Worm (Caenorhabditis elegans) whole organism, young adult: ENCODE data around the gene his-17.

Source experiments
- B0336.3 ChIP-seq: fragments of 200-800 bp; sonication (Bioruptor generic); IDR thresholded peaks from 2 replicates; pipeline ENCODE4 v1.3.6; 2022; ENCODE audit warnings: missing genetic modification characterization, missing compliant biosample characterization
- C17E4.6 ChIP-seq: fragments of 200-800 bp; sonication (Bioruptor generic); IDR thresholded peaks from 2 replicates; pipeline ENCODE4 v1.3.6; 2022; ENCODE audit warnings: missing genetic modification reagents, missing genetic modification characterization, missing compliant biosample characterization
- D2030.7 ChIP-seq: fragments of 200-800 bp; sonication (Bioruptor generic); IDR thresholded peaks from 2 replicates; pipeline ENCODE4 v1.3.6; 2022; ENCODE audit warnings: missing genetic modification reagents, missing genetic modification characterization, missing compliant biosample characterization
- F22D6.2 ChIP-seq: sonication (generic microtip); optimal IDR thresholded peaks from 2 replicates; lab custom pipeline; 2016; ENCODE audit warnings: mild to moderate bottlenecking, missing genetic modification characterization, missing compliant biosample characterization
- F55B11.4 ChIP-seq: sonication (generic microtip); optimal IDR thresholded peaks from 2 replicates; lab custom pipeline; 2016; ENCODE audit warnings: missing compliant biosample characterization, missing genetic modification characterization, borderline replicate concordance; ENCODE audit not compliant: insufficient read depth
- F57A8.1 ChIP-seq: fragments of 200-800 bp; sonication (Bioruptor generic); optimal IDR thresholded peaks from 2 replicates; lab custom pipeline; 2018; ENCODE audit warnings: mild to moderate bottlenecking, missing genetic modification characterization, moderate library complexity, missing compliant biosample characterization
- F57C9.4 ChIP-seq: sonication (generic microtip); optimal IDR thresholded peaks from 2 replicates; lab custom pipeline; 2017; ENCODE audit warnings: mild to moderate bottlenecking, missing genetic modification characterization, missing compliant biosample characterization
- K12H6.12 ChIP-seq: fragments of 200-800 bp; sonication (Bioruptor generic); optimal IDR thresholded peaks from 2 replicates; lab custom pipeline; 2018; ENCODE audit warnings: mild to moderate bottlenecking, missing genetic modification characterization, missing compliant biosample characterization
- Y53G8AR.9 ChIP-seq: fragments of 200-800 bp; sonication (Bioruptor generic); conservative IDR thresholded peaks from 2 replicates; pipeline ENCODE4 v1.3.6; 2022; ENCODE audit warnings: missing genetic modification reagents, missing genetic modification characterization, missing compliant biosample characterization
- Y56A3A.18 ChIP-seq: fragments of 200-800 bp; sonication (Bioruptor generic); IDR thresholded peaks from 2 replicates; pipeline ENCODE4 v1.3.6; 2022; ENCODE audit warnings: missing genetic modification reagents, missing genetic modification characterization, missing compliant biosample characterization
- ama-1 ChIP-seq, 3 experiments: fragments of 150-350 bp in 1 of 3; sonication (generic microtip) in 2 of 3; optimal IDR thresholded peaks; 2 replicates each; lab custom pipeline; 2014 to 2018; ENCODE audit warnings: missing biosample characterization in 2 of 3, missing genetic modification characterization in 2 of 3, missing genetic modification reagents in 2 of 3
- attf-5 ChIP-seq: fragments of 200-800 bp; sonication (Bioruptor generic); optimal IDR thresholded peaks from 2 replicates; lab custom pipeline; 2018; ENCODE audit warnings: mild to moderate bottlenecking, missing genetic modification characterization, missing compliant biosample characterization
- bed-2 ChIP-seq: fragments of 200-800 bp; sonication (Bioruptor generic); IDR thresholded peaks from 2 replicates; pipeline ENCODE4 v1.3.6; 2022; ENCODE audit warnings: missing genetic modification reagents, missing genetic modification characterization, missing compliant biosample characterization
- ceh-40 ChIP-seq: fragments of 200-800 bp; sonication (Bioruptor generic); IDR thresholded peaks from 2 replicates; pipeline ENCODE4 v1.3.6; 2022; ENCODE audit warnings: missing genetic modification characterization, missing compliant biosample characterization
- ceh-58 ChIP-seq: fragments of 200-800 bp; sonication (Bioruptor generic); IDR thresholded peaks from 2 replicates; pipeline ENCODE4 v1.3.6; 2022; ENCODE audit warnings: missing genetic modification characterization, missing compliant biosample characterization
- dpl-1 ChIP-seq: fragments of 150-350 bp; optimal IDR thresholded peaks from 2 replicates; lab custom pipeline; 2014; ENCODE audit warnings: missing biosample characterization, missing genetic modification reagents, missing genetic modification characterization
- egl-44 ChIP-seq: fragments of 200-800 bp; sonication (Bioruptor generic); IDR thresholded peaks from 2 replicates; pipeline ENCODE4 v1.3.6; 2022; ENCODE audit warnings: missing genetic modification reagents, missing genetic modification characterization, missing compliant biosample characterization
- hmg-20 ChIP-seq: fragments of 200-800 bp; sonication (Bioruptor generic); IDR thresholded peaks from 2 replicates; pipeline ENCODE4 v1.3.6; 2022; ENCODE audit warnings: missing genetic modification reagents, missing genetic modification characterization, missing compliant biosample characterization
- hsf-1 ChIP-seq: fragments of 200-800 bp; sonication (Bioruptor generic); IDR thresholded peaks from 2 replicates; pipeline ENCODE4 v1.3.6; 2022; ENCODE audit warnings: missing genetic modification reagents, missing genetic modification characterization, missing compliant biosample characterization
- lin-35 ChIP-seq, 3 experiments: fragments of 150-350 bp in 2 of 3; sonication (generic microtip) in 1 of 3; optimal IDR thresholded peaks; 2 replicates each; lab custom pipeline; 2014 to 2018; ENCODE audit warnings: missing biosample characterization in 3 of 3, missing genetic modification characterization in 3 of 3, missing genetic modification reagents in 3 of 3
- madf-3 ChIP-seq: fragments of 200-800 bp; sonication (Bioruptor generic); IDR thresholded peaks from 2 replicates; pipeline ENCODE4 v1.3.6; 2022; ENCODE audit warnings: missing genetic modification reagents, missing genetic modification characterization, missing compliant biosample characterization
- mcd-1 ChIP-seq: fragments of 200-800 bp; sonication (Bioruptor generic); IDR thresholded peaks from 2 replicates; pipeline ENCODE4 v1.3.6; 2022; ENCODE audit warnings: missing genetic modification reagents, missing genetic modification characterization, missing compliant biosample characterization
- mxl-1 ChIP-seq: sonication (generic microtip); optimal IDR thresholded peaks from 2 replicates; lab custom pipeline; 2016; ENCODE audit warnings: missing genetic modification characterization, missing compliant biosample characterization
- nfya-1 ChIP-seq: sonication (generic microtip); optimal IDR thresholded peaks from 2 replicates; lab custom pipeline; 2017; ENCODE audit warnings: antibody characterized with exemption, missing compliant biosample characterization, missing genetic modification characterization, borderline replicate concordance; ENCODE audit not compliant: insufficient read depth
- nfyb-1 ChIP-seq: fragments of 200-800 bp; sonication (Bioruptor generic); IDR thresholded peaks from 2 replicates; pipeline ENCODE4 v1.3.6; 2022; ENCODE audit warnings: missing genetic modification reagents, missing genetic modification characterization, missing compliant biosample characterization
- nhr-80 ChIP-seq: sonication (generic microtip); optimal IDR thresholded peaks from 2 replicates; lab custom pipeline; 2016; ENCODE audit warnings: missing genetic modification characterization, missing compliant biosample characterization
- pbrm-1 ChIP-seq: fragments of 200-800 bp; sonication (Bioruptor generic); IDR thresholded peaks from 2 replicates; pipeline ENCODE4 v1.3.6; 2022; ENCODE audit warnings: missing genetic modification reagents, missing genetic modification characterization, missing compliant biosample characterization
- rec-8 ChIP-seq, 2 experiments: sonication (generic microtip); optimal IDR thresholded peaks; 2 replicates each; lab custom pipeline; 2016; ENCODE audit warnings: mild to moderate bottlenecking in 2 of 2, missing genetic modification characterization in 2 of 2, missing genetic modification reagents in 2 of 2, missing genotype in 2 of 2, missing biosample characterization in 1 of 2, missing compliant biosample characterization in 1 of 2, moderate library complexity in 1 of 2
- sea-2 ChIP-seq: fragments of 200-800 bp; sonication (Bioruptor generic); IDR thresholded peaks from 2 replicates; pipeline ENCODE4 v1.3.6; 2022; ENCODE audit warnings: missing genetic modification characterization, missing compliant biosample characterization
- snpc-1.3 ChIP-seq: sonication (generic microtip); optimal IDR thresholded peaks from 2 replicates; lab custom pipeline; 2017; ENCODE audit warnings: missing genetic modification characterization, mild to moderate bottlenecking, missing compliant biosample characterization, antibody characterized with exemption, moderate library complexity, missing genotype, missing genetic modification reagents; ENCODE audit not compliant: insufficient read depth
- snpc-4 ChIP-seq, 5 experiments: fragments of 150-350 bp in 1 of 5; sonication (generic microtip) in 4 of 5; optimal IDR thresholded peaks; 2 replicates each; lab custom pipeline; 2014 to 2018; ENCODE audit warnings: missing genetic modification characterization in 5 of 5, missing biosample characterization in 3 of 5, antibody characterized with exemption in 2 of 5, mild to moderate bottlenecking in 2 of 5, missing compliant biosample characterization in 2 of 5, missing genotype in 2 of 5, moderate library complexity in 2 of 5, missing genetic modification reagents in 1 of 5
- ztf-18 ChIP-seq: sonication (generic microtip); optimal IDR thresholded peaks from 2 replicates; lab custom pipeline; 2016; ENCODE audit warnings: missing genotype, mild to moderate bottlenecking, missing genetic modification characterization, missing compliant biosample characterization
- ztf-6 ChIP-seq: fragments of 200-800 bp; sonication (Bioruptor generic); IDR thresholded peaks from 2 replicates; pipeline ENCODE4 v1.3.6; 2022; ENCODE audit warnings: missing genetic modification reagents, missing genetic modification characterization, missing compliant biosample characterization

his-17 gene

DNA sequence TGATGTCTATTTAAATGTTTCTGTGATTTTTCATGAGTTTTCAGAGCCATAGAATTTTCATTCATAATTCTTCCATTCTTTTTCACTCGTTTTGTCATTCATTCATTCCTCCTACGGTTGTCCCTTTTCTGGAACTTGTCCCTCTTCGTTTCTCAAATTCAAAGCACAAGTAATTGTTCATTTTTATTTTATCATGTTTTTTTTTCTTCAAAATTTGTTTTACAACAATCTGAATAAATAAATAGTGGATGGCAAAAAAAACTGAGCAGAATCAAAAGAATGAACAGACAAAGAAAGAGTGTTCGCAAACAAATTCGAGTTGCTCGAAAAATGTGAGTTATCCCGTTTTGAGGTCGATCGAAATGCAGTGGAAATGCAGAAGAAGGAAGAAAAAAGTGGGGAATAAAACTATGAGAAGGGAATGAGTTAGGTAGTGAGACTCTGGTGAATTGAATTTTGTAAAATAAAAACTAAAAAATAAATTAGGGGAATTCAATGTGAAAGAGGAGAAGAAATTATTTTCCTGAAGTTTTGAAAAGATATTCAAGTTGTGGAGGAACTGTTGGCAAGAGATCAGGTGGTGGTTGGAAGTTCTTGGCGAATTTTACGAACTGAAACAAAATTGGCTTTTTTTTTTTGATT is 41.8 kb upstream of the his-17 start (continued):
- peak; percentile 22; the same call in 1 of the 2 replicates for TF ChIP-seq mcd-1
- TF ChIP-seq lin-35 (GFP tag; optimal IDR thresholded peaks at IDR 0.05; lab: Kevin White, UChicago) = no peak

DNA sequence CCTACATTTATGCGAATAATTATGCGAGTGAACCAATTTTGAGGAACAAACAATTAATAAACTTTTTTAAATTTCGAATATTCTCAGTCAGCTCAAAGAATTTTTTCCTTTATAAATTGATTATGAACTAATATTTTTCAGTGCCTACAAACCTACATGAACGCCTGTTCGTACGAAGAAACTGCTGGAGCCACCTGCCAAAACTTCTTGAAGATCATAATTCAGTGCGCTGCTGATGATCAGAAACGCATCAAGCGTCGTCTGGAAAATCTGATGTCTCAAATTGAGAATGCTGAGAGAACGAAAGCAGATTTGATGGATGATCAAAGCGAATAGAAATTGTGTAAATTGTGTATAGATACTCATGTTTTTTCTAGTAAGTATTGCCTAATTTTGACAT is 41.2 kb upstream of the his-17 start:
- TF ChIP-seq rec-8 (tag; optimal IDR thresholded peaks at IDR 0.05; lab: Kevin White, UChicago) (no peak), F57C9.4 (tag; lab: Kevin White, UChicago) (no peak), C17E4.6 (GFP tag; lab: Robert Waterston, UW) (no peak), ztf-6 (GFP tag; lab: Robert Waterston, UW) (no peak)
- TF ChIP-seq, all 124 proteins: peak for 0

DNA sequence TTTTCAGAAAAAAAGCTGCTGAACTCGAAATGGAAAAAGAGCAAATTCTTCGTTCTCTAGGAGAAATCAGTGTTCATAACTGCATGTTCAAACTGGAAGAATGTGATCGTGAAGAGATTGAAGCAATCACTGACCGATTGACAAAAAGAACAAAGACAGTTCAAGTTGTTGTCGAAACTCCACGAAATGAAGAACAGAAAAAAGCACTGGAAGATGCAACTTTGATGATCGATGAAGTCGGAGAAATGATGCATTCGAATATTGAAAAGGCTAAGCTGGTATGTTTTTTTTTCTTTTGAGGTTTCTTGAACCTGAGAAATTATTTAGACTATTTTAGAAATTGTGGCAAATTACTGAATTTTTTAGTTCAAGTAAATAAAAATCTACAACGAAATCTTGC is 40.7 kb upstream of the his-17 start:
- no peak for TF ChIP-seq nfya-1
- TF ChIP-seq madf-3 (GFP tag; lab: Robert Waterston, UW) = 0 out of 2 replicates have a peak, but pooled peaks have one; percentile 21
- TF ChIP-seq ama-1 (optimal IDR thresholded peaks at IDR 0.05; lab: Kevin White, UChicago) = peak; percentile 11
- no peak for TF ChIP-seq ama-1 (GFP tag; optimal IDR thresholded peaks at IDR 0.05; lab: Kevin White, UChicago)

DNA sequence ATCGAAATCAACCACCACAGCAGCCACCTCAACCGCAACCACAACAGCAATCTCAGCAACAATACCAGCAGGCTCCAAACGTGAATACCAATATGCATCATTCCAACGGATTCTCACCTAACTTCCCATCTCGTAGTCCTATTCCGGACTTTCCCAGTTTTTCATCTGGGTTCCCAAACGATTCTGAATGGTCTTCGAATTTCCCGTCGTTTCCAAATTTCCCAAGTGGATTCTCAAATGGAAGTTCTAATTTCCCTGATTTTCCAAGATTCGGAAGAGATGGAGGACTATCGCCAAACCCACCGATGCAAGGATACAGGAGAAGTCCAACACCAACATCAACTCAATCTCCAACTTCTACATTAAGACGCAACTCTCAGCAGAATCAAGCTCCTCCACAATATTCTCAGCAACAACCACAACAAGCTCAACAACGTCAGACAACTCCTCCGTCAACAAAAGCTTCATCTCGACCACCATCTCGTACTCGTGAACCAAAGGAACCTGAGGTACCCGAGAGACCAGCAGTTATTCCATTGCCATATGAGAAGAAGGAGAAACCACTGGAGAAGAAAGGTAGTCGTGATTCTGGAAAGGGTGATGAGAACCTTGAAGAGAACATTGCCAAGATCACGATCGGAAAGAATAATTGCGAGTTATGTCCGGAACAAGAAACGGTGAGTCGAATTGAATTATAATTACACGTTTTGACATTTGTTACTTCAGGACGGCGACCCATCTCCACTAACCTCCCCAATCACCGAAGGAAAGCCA is 39.9 kb upstream of the his-17 start:
- TF ChIP-seq pbrm-1 (GFP tag; lab: Robert Waterston, UW) = 0 out of 2 replicates have a peak, but pooled peaks have one; percentile 9
- peak; percentile 65 for TF ChIP-seq ama-1 (optimal IDR thresholded peaks at IDR 0.05; lab: Kevin White, UChicago)
- TF ChIP-seq ama-1 (GFP tag; optimal IDR thresholded peaks at IDR 0.05; lab: Kevin White, UChicago) = no peak
- no peak for TF ChIP-seq K12H6.12 (tag; lab: Kevin White, UChicago)

DNA sequence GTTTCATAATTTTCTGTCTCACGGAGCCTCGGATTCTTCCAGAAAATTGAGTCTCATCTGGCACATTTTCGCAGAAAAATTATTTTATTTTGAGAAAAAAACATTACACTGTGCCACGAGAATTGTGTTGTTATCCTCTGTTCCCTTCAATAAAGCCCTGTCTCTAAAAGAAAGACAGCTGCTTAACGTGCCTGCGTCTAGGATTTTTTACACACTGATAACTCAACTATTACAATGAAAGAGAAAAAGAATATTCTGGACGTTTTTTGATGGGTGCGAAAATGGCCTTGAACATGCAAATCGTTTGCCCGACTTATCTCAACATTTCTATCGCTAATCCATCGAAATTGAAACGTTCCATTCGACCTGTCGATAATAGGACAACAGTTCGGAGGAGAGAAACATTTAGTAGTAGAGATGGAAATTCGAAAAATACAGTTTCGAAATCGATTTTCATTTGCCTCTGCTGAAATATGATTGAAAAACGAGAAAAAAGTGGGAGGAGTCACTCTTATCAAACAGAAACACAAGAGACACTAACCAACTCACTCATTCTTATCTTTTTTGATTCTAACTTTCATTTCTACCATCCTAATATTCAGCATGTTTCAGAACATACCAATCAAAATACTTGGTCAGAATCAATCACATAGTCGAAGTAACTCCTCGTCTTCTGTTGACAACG is 39.1 kb upstream of the his-17 start:
- TF ChIP-seq nfyb-1 (0 out of 2 replicates have a peak, but pooled peaks have one; percentile 16), Y53G8AR.9 (GFP tag; lab: Robert Waterston, UW) (no peak), pbrm-1 (GFP tag; lab: Robert Waterston, UW) (0 out of 2 replicates have a peak, but pooled peaks have one; percentile 28), nhr-80 (peak; percentile 29), ceh-40 (GFP tag; lab: Robert Waterston, UW) (0 out of 2 replicates have a peak, but pooled peaks have one; percentile 31), Y56A3A.18 (GFP tag; lab: Robert Waterston, UW) (no peak), snpc-1.3 (no peak), hsf-1 (GFP tag; lab: Robert Waterston, UW) (0 out of 2 replicates have a peak, but pooled peaks have one; percentile 61)
- TF ChIP-seq, all 124 proteins: peak for 5

DNA sequence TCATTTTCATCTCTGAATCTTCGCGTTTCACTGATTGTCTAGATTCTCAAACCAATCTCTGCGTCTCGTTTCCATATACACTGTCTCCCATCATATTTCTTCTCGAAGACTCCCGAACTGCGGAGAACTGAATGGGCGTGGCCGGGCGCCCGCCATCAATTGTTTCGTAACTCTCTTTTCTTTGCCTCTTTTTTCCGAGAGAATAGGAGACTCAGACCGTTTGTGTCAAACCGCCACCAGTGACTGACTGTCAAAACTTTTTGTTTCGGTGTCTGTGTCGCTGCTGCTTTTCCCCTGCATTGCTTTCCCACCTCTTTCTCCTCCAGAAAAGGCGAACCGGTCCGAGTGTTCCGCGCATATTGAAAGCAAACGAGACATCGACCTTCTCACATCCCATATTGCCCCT is 38.4 kb upstream of the his-17 start, which contains the start of gene unc-23:
TSS of gene unc-23 (plus strand) at position 176 of the 406 bp plus-strand sequence.
- no peak for TF ChIP-seq D2030.7
- no peak for TF ChIP-seq dpl-1 (GFP tag; lab: Kevin White, UChicago)
- peak in 1 of 3 experiments; percentile 29 for TF ChIP-seq lin-35 (GFP tag; optimal IDR thresholded peaks at IDR 0.05; lab: Kevin White, UChicago)
- no peak for TF ChIP-seq bed-2
- no peak for TF ChIP-seq snpc-4 (GFP tag; optimal IDR thresholded peaks at IDR 0.05; lab: Kevin White, UChicago)
- peak in 3 of 4 experiments; percentile 36 to 40 (median 39) for TF ChIP-seq snpc-4 (tag; optimal IDR thresholded peaks at IDR 0.05; lab: Kevin White, UChicago)
- no peak for TF ChIP-seq mxl-1 (tag; lab: Kevin White, UChicago)
- TF ChIP-seq ceh-58 = no peak
- no peak for TF ChIP-seq ztf-18 (tag; lab: Kevin White, UChicago)
- peak; percentile 75 for TF ChIP-seq pbrm-1 (GFP tag; lab: Robert Waterston, UW)
- TF ChIP-seq sea-2 (GFP tag; lab: Robert Waterston, UW) = no peak
- no peak for TF ChIP-seq ceh-40 (GFP tag; lab: Robert Waterston, UW)
- peak; percentile 60 for TF ChIP-seq F22D6.2 (tag; lab: Kevin White, UChicago)
- peak; percentile 73; the same call in 1 of the 2 replicates for TF ChIP-seq B0336.3 (GFP tag; lab: Robert Waterston, UW)
- TF ChIP-seq hmg-20 (GFP tag; lab: Robert Waterston, UW) = no peak
- TF ChIP-seq F57A8.1 = no peak
- TF ChIP-seq ama-1 (optimal IDR thresholded peaks at IDR 0.05; lab: Kevin White, UChicago) = peak; percentile 54
- no peak for TF ChIP-seq ama-1 (GFP tag; optimal IDR thresholded peaks at IDR 0.05; lab: Kevin White, UChicago)
- TF ChIP-seq egl-44 (GFP tag; lab: Robert Waterston, UW) = peak; percentile 48
- peak; percentile 81 for TF ChIP-seq attf-5 (GFP tag; lab: Kevin White, UChicago)
- no peak for TF ChIP-seq C17E4.6 (GFP tag; lab: Robert Waterston, UW)
- no peak for TF ChIP-seq F55B11.4
